Worm (Caenorhabditis elegans): ENCODE results near the gene T16G12.6.

- no peak for TF ChIP-seq him-1 (tag; optimal IDR thresholded peaks at IDR 0.05)
- no peak for TF ChIP-seq W03F9.2 (tag; optimal IDR thresholded peaks at IDR 0.05)
- no peak for TF ChIP-seq dao-5 (tag; optimal IDR thresholded peaks at IDR 0.05)
Measured at ce11 chrIII:10112958-10113357, 43.6 kb downstream of the T16G12.6 start, which contains the start of gene vps-29.

Measured in whole organism, L4/young adult.